Worm (Caenorhabditis elegans): Measurements from ENCODE around the gene gur-5.
A peak's percentile ranks its signal among the peaks of the same experiment; 100 is the strongest.

DNA sequence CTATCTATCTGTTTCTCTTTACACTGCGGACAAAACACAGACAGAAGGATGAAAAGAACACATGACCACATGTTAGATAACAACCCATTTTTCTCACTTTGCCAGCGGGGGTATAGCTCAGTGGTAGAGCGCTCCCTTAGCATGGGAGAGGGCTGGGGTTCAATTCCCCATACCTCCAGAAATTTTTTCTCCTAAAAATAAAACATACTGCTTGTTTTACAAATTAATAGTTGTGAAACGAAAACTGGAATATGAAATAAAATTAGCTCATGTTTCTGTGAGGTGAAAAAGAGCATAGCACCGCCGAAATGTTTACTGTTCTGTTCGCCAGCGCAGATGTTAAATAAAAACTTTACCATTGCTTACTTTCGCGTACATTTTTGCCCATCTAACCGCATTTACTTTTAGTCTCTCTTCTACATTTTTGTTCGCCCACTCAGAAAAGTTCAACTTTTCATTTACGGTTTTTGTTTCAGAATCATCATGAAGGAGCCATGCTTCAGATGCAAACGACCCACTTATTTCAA lies 7.2 kb downstream of the gur-5 start, which contains the start of gene ZK622.4:
- TF ChIP-seq lsy-2 (tag; optimal IDR thresholded peaks at IDR 0.05): no peak
- no peak for TF ChIP-seq elt-1 (tag; optimal IDR thresholded peaks at IDR 0.05; ENCODE audit: borderline replicate concordance, insufficient read depth)
- TF ChIP-seq mls-2 (tag; optimal IDR thresholded peaks at IDR 0.05): peak; percentile 90
- TF ChIP-seq blmp-1 (tag; optimal IDR thresholded peaks at IDR 0.05): peak; percentile 8
- TF ChIP-seq nhr-2 (tag; optimal IDR thresholded peaks at IDR 0.05): no peak
- TF ChIP-seq ztf-11 (tag; optimal IDR thresholded peaks at IDR 0.05): peak; percentile 20
- TF ChIP-seq lin-13 (tag; optimal IDR thresholded peaks at IDR 0.05): no peak
- no peak for TF ChIP-seq snpc-4 (tag; optimal IDR thresholded peaks at IDR 0.05)
- TF ChIP-seq ceh-43 (GFP tag; optimal IDR thresholded peaks at IDR 0.05): peak; percentile 81
- TF ChIP-seq unc-39 (tag; optimal IDR thresholded peaks at IDR 0.05): no peak
- peak; percentile 69 for TF ChIP-seq mep-1 (tag; optimal IDR thresholded peaks at IDR 0.05)
- peak; percentile 49 for TF ChIP-seq nhr-237 (tag; optimal IDR thresholded peaks at IDR 0.05)
